Worm (Caenorhabditis elegans) whole organism, L2 larva: Measurements from ENCODE around the gene mdt-6.

Experiments
- ceh-82 ChIP-seq: fragments of 150-350 bp; optimal IDR thresholded peaks from 2 replicates; lab custom pipeline; 2014; ENCODE audit warnings: missing biosample characterization, missing genetic modification characterization
- elt-1 ChIP-seq: fragments of 150-350 bp; optimal IDR thresholded peaks from 2 replicates; lab custom pipeline; 2014; ENCODE audit warnings: missing biosample characterization, missing genetic modification characterization
- lsy-2 ChIP-seq, 2 experiments: fragments of 150-350 bp in 1 of 2; sonication (generic microtip) in 1 of 2; optimal IDR thresholded peaks; 2 replicates each; lab custom pipeline; 2014 to 2017; ENCODE audit warnings: missing biosample characterization in 2 of 2, missing genetic modification characterization in 2 of 2
- nhr-12 ChIP-seq: fragments of 150-350 bp; optimal IDR thresholded peaks from 2 replicates; lab custom pipeline; 2014; ENCODE audit warnings: missing biosample characterization, missing genetic modification characterization
- ztf-4 ChIP-seq: fragments of 150-350 bp; optimal IDR thresholded peaks from 2 replicates; lab custom pipeline; 2014; ENCODE audit warnings: missing biosample characterization, missing genetic modification characterization

DNA sequence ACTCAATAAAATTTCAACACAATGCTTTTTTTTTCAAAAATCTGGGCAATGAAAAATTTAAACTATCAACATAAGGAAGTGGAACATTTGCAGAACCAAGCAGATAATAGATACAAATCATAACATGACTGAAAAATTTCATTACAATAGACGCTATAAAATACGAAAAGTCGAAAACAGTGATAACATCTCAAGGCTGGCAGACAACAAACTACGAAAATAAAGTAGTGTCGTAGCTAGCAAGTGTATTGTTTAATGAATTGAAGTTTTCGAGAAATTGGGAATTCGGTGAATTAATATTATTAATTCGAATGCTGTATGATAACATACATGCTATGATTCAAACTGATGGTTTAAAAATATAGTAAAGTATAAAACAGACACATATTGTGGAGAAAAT lies 37.4 kb upstream of the mdt-6 start:
- no peak for TF ChIP-seq lsy-2 (tag; optimal IDR thresholded peaks at IDR 0.05; lab: Kevin White, UChicago)
- no peak for TF ChIP-seq ceh-82
- no peak for TF ChIP-seq nhr-12 (tag; lab: Kevin White, UChicago)
- no peak for TF ChIP-seq ztf-4 (tag; lab: Kevin White, UChicago)
- no peak for TF ChIP-seq elt-1 (tag; lab: Kevin White, UChicago)
